Worm (Caenorhabditis elegans) whole organism, L4 larva: ENCODE data around the gene K11H12.8.
A peak's percentile ranks its signal among the peaks of the same experiment; 100 is the strongest.

Experiments
- D1046.2 ChIP-seq: fragments of 200-800 bp; sonication (Bioruptor generic); IDR thresholded peaks from 2 replicates; pipeline ENCODE4 v1.3.6; 2022; ENCODE audit warnings: missing genetic modification characterization, missing compliant biosample characterization
- F10B5.3 ChIP-seq: sonication (generic microtip); optimal IDR thresholded peaks from 2 replicates; lab custom pipeline; 2016; ENCODE audit warnings: mild to moderate bottlenecking, missing genetic modification characterization, missing compliant biosample characterization
- F26F4.8 ChIP-seq: fragments of 200-800 bp; sonication (Bioruptor generic); conservative IDR thresholded peaks from 2 replicates; pipeline ENCODE4 v1.3.6; 2022; ENCODE audit warnings: missing genetic modification characterization, missing compliant biosample characterization
- F44E2.7 ChIP-seq: fragments of 200-800 bp; sonication (Bioruptor generic); IDR thresholded peaks from 2 replicates; pipeline ENCODE4 v2.1.2; 2022; ENCODE audit warnings: missing genetic modification characterization, missing compliant biosample characterization
- T20F7.1 ChIP-seq: fragments of 200-800 bp; sonication (Bioruptor generic); optimal IDR thresholded peaks from 2 replicates; lab custom pipeline; 2018; ENCODE audit warnings: mild to moderate bottlenecking, missing genetic modification characterization, missing compliant biosample characterization
- aha-1 ChIP-seq: fragments of 150-350 bp; peaks from one replicate; lab custom pipeline; 2014; ENCODE audit warnings: missing biosample characterization, missing genetic modification characterization
- ceh-28 ChIP-seq: fragments of 150-350 bp; optimal IDR thresholded peaks from 2 replicates; lab custom pipeline; 2014; ENCODE audit warnings: missing biosample characterization, missing genetic modification reagents, missing genetic modification characterization
- ceh-44 ChIP-seq: fragments of 200-800 bp; sonication (Bioruptor generic); IDR thresholded peaks from 2 replicates; pipeline ENCODE4 v1.3.6; 2022; ENCODE audit warnings: missing genetic modification reagents, missing genetic modification characterization, missing compliant biosample characterization
- ceh-82 ChIP-seq: sonication (generic microtip); optimal IDR thresholded peaks from 2 replicates; lab custom pipeline; 2017; ENCODE audit warnings: missing biosample characterization, missing genetic modification characterization
- cey-2 ChIP-seq: sonication (generic microtip); optimal IDR thresholded peaks from 3 replicates; lab custom pipeline; 2017; ENCODE audit warnings: missing genetic modification characterization, mild to moderate bottlenecking, missing compliant biosample characterization, antibody characterized with exemption, borderline replicate concordance; ENCODE audit not compliant: insufficient read depth
- dmd-8 ChIP-seq: fragments of 200-800 bp; sonication (Bioruptor generic); IDR thresholded peaks from 2 replicates; pipeline ENCODE4 v1.3.6; 2022; ENCODE audit warnings: missing genetic modification characterization, missing compliant biosample characterization
- duxl-1 ChIP-seq: sonication (generic microtip); optimal IDR thresholded peaks from 2 replicates; lab custom pipeline; 2016; ENCODE audit warnings: mild to moderate bottlenecking, missing genetic modification characterization, moderate library complexity, missing compliant biosample characterization; ENCODE audit not compliant: poor library complexity
- dve-1 ChIP-seq: sonication (generic microtip); optimal IDR thresholded peaks from 2 replicates; lab custom pipeline; 2017; ENCODE audit warnings: antibody characterized with exemption, mild to moderate bottlenecking, missing genetic modification characterization, missing compliant biosample characterization; ENCODE audit not compliant: insufficient read depth
- egl-27 ChIP-seq: sonication (generic microtip); optimal IDR thresholded peaks from 3 replicates; lab custom pipeline; 2017; ENCODE audit warnings: missing biosample characterization, missing genetic modification reagents, missing genetic modification characterization
- fos-1 ChIP-seq: fragments of 150-350 bp; optimal IDR thresholded peaks from 2 replicates; lab custom pipeline; 2014; ENCODE audit warnings: missing biosample characterization, missing genetic modification characterization
- hlh-30 ChIP-seq: sonication (generic microtip); optimal IDR thresholded peaks from 2 replicates; lab custom pipeline; 2017; ENCODE audit warnings: antibody characterized with exemption, mild to moderate bottlenecking, missing genetic modification characterization, missing compliant biosample characterization; ENCODE audit not compliant: insufficient read depth
- lin-13 ChIP-seq: fragments of 150-350 bp; optimal IDR thresholded peaks from 2 replicates; lab custom pipeline; 2014; ENCODE audit warnings: missing biosample characterization, missing genetic modification reagents, missing genetic modification characterization
- lin-15B ChIP-seq: fragments of 150-350 bp; sonication (generic microtip); optimal IDR thresholded peaks from 3 replicates; lab custom pipeline; 2014; ENCODE audit warnings: missing biosample characterization, missing genetic modification characterization
- lin-39 ChIP-seq: fragments of 150-350 bp; optimal IDR thresholded peaks from 2 replicates; lab custom pipeline; 2014; ENCODE audit warnings: missing biosample characterization, missing genetic modification reagents, missing genetic modification characterization
- madf-9 ChIP-seq: fragments of 200-800 bp; sonication (Bioruptor generic); conservative IDR thresholded peaks from 2 replicates; pipeline ENCODE4 v1.3.6; 2022; ENCODE audit warnings: missing genetic modification reagents, missing genetic modification characterization, missing compliant biosample characterization
- mdl-1 ChIP-seq, 2 experiments: fragments of 150-350 bp in 1 of 2; sonication (generic microtip) in 1 of 2; optimal IDR thresholded peaks; 2 replicates each; lab custom pipeline; 2014 to 2017; ENCODE audit warnings: missing biosample characterization in 2 of 2, missing genetic modification characterization in 2 of 2
- mdt-29 ChIP-seq: fragments of 200-800 bp; sonication (Bioruptor generic); IDR thresholded peaks from 2 replicates; pipeline ENCODE4 v1.3.6; 2022; ENCODE audit warnings: missing genetic modification reagents, missing genetic modification characterization, missing compliant biosample characterization
- mxl-2 ChIP-seq: fragments of 200-800 bp; sonication (Bioruptor generic); conservative IDR thresholded peaks from 2 replicates; pipeline ENCODE4 v1.3.6; 2022; ENCODE audit warnings: missing genetic modification reagents, missing genetic modification characterization, missing compliant biosample characterization
- mxl-3 ChIP-seq: fragments of 200-800 bp; sonication (Bioruptor generic); optimal IDR thresholded peaks from 2 replicates; lab custom pipeline; 2018; ENCODE audit warnings: mild to moderate bottlenecking, missing genetic modification characterization, missing compliant biosample characterization
- nhr-25 ChIP-seq: sonication (generic microtip); optimal IDR thresholded peaks from 2 replicates; lab custom pipeline; 2017; ENCODE audit warnings: missing genetic modification characterization, mild to moderate bottlenecking, missing compliant biosample characterization, antibody characterized with exemption, moderate library complexity, borderline replicate concordance; ENCODE audit not compliant: insufficient read depth
- nhr-28 ChIP-seq: fragments of 150-350 bp; optimal IDR thresholded peaks from 2 replicates; lab custom pipeline; 2014; ENCODE audit warnings: missing biosample characterization, missing genetic modification characterization
- nhr-77 ChIP-seq: fragments of 150-350 bp; optimal IDR thresholded peaks from 2 replicates; lab custom pipeline; 2014; ENCODE audit warnings: missing biosample characterization, missing genetic modification characterization
- php-3 ChIP-seq: fragments of 200-800 bp; sonication (Bioruptor generic); IDR thresholded peaks from 2 replicates; pipeline ENCODE4 v1.3.6; 2022; ENCODE audit warnings: missing genetic modification reagents, missing genetic modification characterization, missing compliant biosample characterization
- saeg-2 ChIP-seq: fragments of 200-800 bp; sonication (Bioruptor generic); IDR thresholded peaks from 2 replicates; pipeline ENCODE4 v1.3.6; 2022; ENCODE audit warnings: missing genetic modification reagents, missing genetic modification characterization, missing compliant biosample characterization
- sdz-12 ChIP-seq: fragments of 200-800 bp; sonication (Bioruptor generic); optimal IDR thresholded peaks from 2 replicates; lab custom pipeline; 2018; ENCODE audit warnings: mild to moderate bottlenecking, missing genetic modification characterization, missing compliant biosample characterization
- unc-130 ChIP-seq: sonication (generic microtip); optimal IDR thresholded peaks from 2 replicates; lab custom pipeline; 2016; ENCODE audit warnings: missing genetic modification reagents, missing genetic modification characterization, missing compliant biosample characterization
- unc-39 ChIP-seq: sonication (generic microtip); optimal IDR thresholded peaks from 2 replicates; lab custom pipeline; 2017; ENCODE audit warnings: missing biosample characterization, missing genetic modification characterization
- unc-62 ChIP-seq, 3 experiments: fragments of 150-350 bp in 1 of 3; sonication (generic microtip); optimal IDR thresholded peaks in 2 of 3; peaks in 1 of 3; 1 replicate in 1 of 3; 2 replicates in 2 of 3; lab custom pipeline; 2014 to 2017; ENCODE audit warnings: missing biosample characterization in 3 of 3, missing genetic modification characterization in 3 of 3, missing genetic modification reagents in 3 of 3, missing genotype in 1 of 3
- vab-7 ChIP-seq: fragments of 200-800 bp; sonication (Bioruptor generic); IDR thresholded peaks from 2 replicates; pipeline ENCODE4 v1.3.6; 2022; ENCODE audit warnings: missing genetic modification reagents, missing genetic modification characterization, missing compliant biosample characterization

The K11H12.8 gene

DNA sequence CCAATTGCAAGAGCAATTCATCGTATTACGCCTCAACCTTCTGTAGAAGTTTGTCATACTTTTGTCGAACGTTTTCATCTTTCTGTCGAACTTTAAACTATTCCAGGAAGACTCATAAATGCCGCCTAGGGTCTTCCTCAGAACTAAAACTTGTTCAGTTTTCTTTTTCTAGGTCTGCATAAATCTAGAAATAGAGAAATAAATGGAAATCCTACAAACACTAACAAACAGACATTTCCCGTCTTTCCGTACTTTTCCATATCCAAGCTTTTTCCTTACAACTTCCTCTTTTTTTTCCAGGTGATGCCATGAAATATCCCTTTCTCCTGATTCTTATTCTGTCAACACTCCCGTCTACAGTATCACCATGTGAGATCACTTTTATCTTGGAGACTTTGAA lies 29.0 kb downstream of the K11H12.8 start, which contains the start of gene cutl-28:
Gene cutl-28, plus strand, starts transcription at position 301 of the 400 bp plus-strand sequence.
- no peak for TF ChIP-seq egl-27 (tag; lab: Kevin White, UChicago)
- TF ChIP-seq hlh-30 = no peak
- no peak for TF ChIP-seq sdz-12 (GFP tag; lab: Kevin White, UChicago)
- no peak for TF ChIP-seq F44E2.7 (GFP tag; lab: Robert Waterston, UW)
- no peak for TF ChIP-seq unc-39 (tag; lab: Kevin White, UChicago)
- TF ChIP-seq unc-62 (GFP tag; optimal IDR thresholded peaks at IDR 0.05 in 1 of 2; lab: Kevin White, UChicago) = no peak
- TF ChIP-seq unc-62 (tag; optimal IDR thresholded peaks at IDR 0.05; lab: Kevin White, UChicago) = no peak
- TF ChIP-seq php-3 (GFP tag; lab: Robert Waterston, UW) = no peak
- TF ChIP-seq F26F4.8 = no peak
- TF ChIP-seq D1046.2 (GFP tag; lab: Robert Waterston, UW) = no peak
- no peak for TF ChIP-seq nhr-77
- TF ChIP-seq fos-1 (tag; lab: Kevin White, UChicago) = no peak
- no peak for TF ChIP-seq mxl-3 (GFP tag; lab: Kevin White, UChicago)
- TF ChIP-seq unc-130 (GFP tag; lab: Kevin White, UChicago) = no peak
- no peak for TF ChIP-seq madf-9 (GFP tag; lab: Robert Waterston, UW)
- no peak for TF ChIP-seq cey-2 (tag; lab: Kevin White, UChicago)
- no peak for TF ChIP-seq ceh-28

DNA sequence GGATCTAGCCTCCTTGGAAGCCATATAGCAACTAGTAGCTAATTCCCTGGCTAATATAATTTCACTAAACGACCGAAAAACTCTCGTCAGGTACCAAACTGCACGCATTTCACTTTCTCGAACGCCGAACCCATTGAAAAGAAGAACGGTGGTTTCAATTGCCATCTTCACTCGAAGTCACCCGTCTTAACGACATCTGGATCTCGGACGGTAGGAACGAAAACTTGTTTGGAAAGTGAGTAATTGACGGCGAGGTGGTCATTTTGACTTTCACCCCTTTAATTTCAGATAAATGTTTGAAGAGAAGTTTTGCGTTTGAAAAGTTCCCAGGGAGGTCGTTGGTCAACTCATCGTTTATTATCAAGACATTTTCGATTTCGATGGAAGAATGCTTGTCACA lies 29.6 kb downstream of the K11H12.8 start:
- TF ChIP-seq aha-1 (tag; lab: Kevin White, UChicago) (peak; percentile 65), unc-62 (GFP tag; optimal IDR thresholded peaks at IDR 0.05 in 1 of 2; lab: Kevin White, UChicago) (peak in 1 of 2 experiments; percentile 90), unc-62 (tag; optimal IDR thresholded peaks at IDR 0.05; lab: Kevin White, UChicago) (no peak), vab-7 (no peak), lin-39 (no peak)

DNA sequence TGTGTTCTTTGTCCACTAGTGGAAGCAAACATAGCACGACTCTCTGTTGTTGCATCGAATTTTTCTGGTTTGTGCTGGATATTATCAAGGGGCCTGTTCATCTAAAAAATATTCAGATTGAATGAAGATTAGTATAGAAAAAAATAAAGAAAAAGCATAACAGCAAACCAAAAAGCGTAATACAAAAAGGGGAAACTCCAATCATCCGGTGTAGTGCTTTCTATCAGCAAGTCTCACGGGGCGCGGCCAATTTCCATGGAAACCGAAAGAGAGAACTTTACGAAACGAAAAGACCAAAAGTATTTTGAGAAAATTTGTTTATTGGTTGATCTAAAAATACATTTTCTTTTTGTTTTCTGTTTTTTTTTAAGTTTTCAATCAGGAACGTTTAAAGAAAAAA lies 43.1 kb downstream of the K11H12.8 start, which contains the start of gene Y55F3C.17:
Gene Y55F3C.17, minus strand, starts transcription at position 101 of the 400 bp plus-strand sequence.
- TF ChIP-seq aha-1 (tag; lab: Kevin White, UChicago) (peak; percentile 5), lin-13 (no peak)

DNA sequence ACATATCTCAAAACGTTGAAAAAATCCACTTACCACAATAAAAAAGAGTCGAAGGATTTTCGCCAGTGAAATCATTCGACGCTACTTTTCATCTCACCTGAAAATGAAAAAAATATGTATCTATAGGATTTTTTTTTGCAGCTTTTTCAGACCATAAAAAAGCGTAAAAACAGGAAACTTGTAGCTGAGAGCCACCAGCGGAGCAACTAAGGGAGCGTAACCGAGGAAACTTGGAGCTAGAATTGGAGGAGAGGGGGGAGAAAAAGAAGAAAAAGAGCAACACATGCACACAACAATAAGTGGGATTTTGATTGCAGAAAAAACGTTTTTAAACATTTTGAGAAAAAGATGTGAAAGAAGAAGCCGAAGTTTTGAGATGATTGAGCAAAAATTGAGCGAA lies 52.4 kb downstream of the K11H12.8 start, which contains the start of gene cutl-26:
Gene cutl-26, minus strand, starts transcription at position 101 of the 400 bp plus-strand sequence.
- TF ChIP-seq T20F7.1 = no peak
- no peak for TF ChIP-seq nhr-25 (tag; lab: Kevin White, UChicago)
- TF ChIP-seq nhr-28 = no peak
- no peak for TF ChIP-seq F10B5.3 (tag; lab: Kevin White, UChicago)
- no peak for TF ChIP-seq lin-15B (tag; lab: Kevin White, UChicago)
- no peak for TF ChIP-seq ceh-82 (tag; lab: Kevin White, UChicago)
- no peak for TF ChIP-seq mxl-2 (GFP tag; lab: Robert Waterston, UW)
- TF ChIP-seq saeg-2 = no peak
- no peak for TF ChIP-seq dve-1
- no peak for TF ChIP-seq lin-13
- TF ChIP-seq dmd-8 = no peak
- TF ChIP-seq ceh-44 (GFP tag; lab: Robert Waterston, UW) = no peak
- TF ChIP-seq duxl-1 (tag; lab: Kevin White, UChicago) = no peak
- TF ChIP-seq hlh-30 = no peak
- TF ChIP-seq mdt-29 (GFP tag; lab: Robert Waterston, UW) = no peak
- TF ChIP-seq F44E2.7 (GFP tag; lab: Robert Waterston, UW) = no peak
- TF ChIP-seq mdl-1 (tag; optimal IDR thresholded peaks at IDR 0.05; lab: Kevin White, UChicago) = no peak
- TF ChIP-seq madf-9 (GFP tag; lab: Robert Waterston, UW) = no peak
